Fruit fly (Drosophila melanogaster) whole organism, prepupa: ENCODE results near the gene wisp.

ENCODE experiments used
- CG10631 ChIP-seq: fragments of 200-800 bp; sonication (Bioruptor generic); optimal IDR thresholded peaks from 2 replicates; lab custom pipeline; 2016; ENCODE audit warnings: missing biosample characterization, missing genetic modification characterization
- CG10669 ChIP-seq: fragments of 200-800 bp; sonication (Bioruptor generic); optimal IDR thresholded peaks from 3 replicates; lab custom pipeline; 2018; ENCODE audit warnings: missing biosample characterization, mild to moderate bottlenecking, missing genetic modification characterization, moderate library complexity
- CG11294 ChIP-seq: fragments of 200-800 bp; sonication (Bioruptor generic); IDR thresholded peaks from 2 replicates; pipeline ENCODE4 v1.3.6; 2022; ENCODE audit warnings: missing biosample characterization, missing genetic modification characterization
- CG11762 ChIP-seq: fragments of 200-800 bp; sonication (Bioruptor generic); optimal IDR thresholded peaks from 3 replicates; lab custom pipeline; 2016; ENCODE audit warnings: missing biosample characterization, missing genetic modification characterization; ENCODE audit not compliant: insufficient read depth
- CG11902 ChIP-seq: fragments of 200-800 bp; sonication (Bioruptor generic); optimal IDR thresholded peaks from 3 replicates; lab custom pipeline; 2016; ENCODE audit warnings: missing biosample characterization, missing genetic modification characterization
- CG15336 ChIP-seq: fragments of 200-800 bp; sonication (Bioruptor generic); IDR thresholded peaks from 2 replicates; pipeline ENCODE4 v1.3.6; 2022; ENCODE audit warnings: missing biosample characterization, missing genetic modification characterization
- CG1621 ChIP-seq: fragments of 200-800 bp; sonication (Bioruptor generic); optimal IDR thresholded peaks from 3 replicates; lab custom pipeline; 2018; ENCODE audit warnings: missing biosample characterization, mild to moderate bottlenecking, missing genetic modification characterization
- CG31627 ChIP-seq: fragments of 200-800 bp; sonication (Bioruptor generic); optimal IDR thresholded peaks from 3 replicates; lab custom pipeline; 2016; ENCODE audit warnings: missing biosample characterization, missing genetic modification characterization
- CG32006 ChIP-seq: fragments of 200-800 bp; sonication (Bioruptor generic); optimal IDR thresholded peaks from 3 replicates; lab custom pipeline; 2017; ENCODE audit warnings: missing biosample characterization, mild to moderate bottlenecking, missing genetic modification characterization
- CG34406 ChIP-seq: fragments of 200-800 bp; sonication (Bioruptor generic); optimal IDR thresholded peaks from 3 replicates; lab custom pipeline; 2016; ENCODE audit warnings: missing biosample characterization, missing genetic modification characterization
- CG3919 ChIP-seq: fragments of 200-800 bp; sonication (Bioruptor generic); optimal IDR thresholded peaks from 3 replicates; lab custom pipeline; 2016; ENCODE audit warnings: missing biosample characterization, missing genetic modification characterization
- CG4318 ChIP-seq: fragments of 200-800 bp; sonication (Bioruptor generic); optimal IDR thresholded peaks from 3 replicates; lab custom pipeline; 2017; ENCODE audit warnings: missing biosample characterization, mild to moderate bottlenecking, missing genetic modification characterization
- CG6163 ChIP-seq: fragments of 200-800 bp; sonication (Bioruptor generic); IDR thresholded peaks from 3 replicates; pipeline ENCODE4 v1.3.6; 2022; ENCODE audit warnings: missing biosample characterization, missing genetic modification characterization
- CG6276 ChIP-seq: fragments of 200-800 bp; sonication (Bioruptor generic); optimal IDR thresholded peaks from 2 replicates; lab custom pipeline; 2017; ENCODE audit warnings: missing biosample characterization, mild to moderate bottlenecking, missing genetic modification characterization
- CG6792 ChIP-seq: fragments of 200-800 bp; sonication (Bioruptor generic); optimal IDR thresholded peaks from 3 replicates; lab custom pipeline; 2016; ENCODE audit warnings: missing biosample characterization, missing genetic modification characterization
- CG6808 ChIP-seq: fragments of 200-800 bp; sonication (Bioruptor generic); optimal IDR thresholded peaks from 3 replicates; lab custom pipeline; 2017; ENCODE audit warnings: missing biosample characterization, missing genetic modification characterization, mild to moderate bottlenecking, moderate library complexity, missing genetic modification reagents
- CG6854 ChIP-seq: fragments of 200-800 bp; sonication (Bioruptor generic); optimal IDR thresholded peaks from 2 replicates; lab custom pipeline; 2017; ENCODE audit warnings: missing biosample characterization, mild to moderate bottlenecking, missing genetic modification characterization
- CG7368 ChIP-seq: fragments of 200-800 bp; sonication (Bioruptor generic); optimal IDR thresholded peaks from 3 replicates; lab custom pipeline; 2016; ENCODE audit warnings: missing biosample characterization, missing genetic modification characterization
- CG8319 ChIP-seq: fragments of 200-800 bp; sonication (Bioruptor generic); optimal IDR thresholded peaks from 3 replicates; lab custom pipeline; 2016; ENCODE audit warnings: missing biosample characterization, missing genetic modification characterization
- Eip75B ChIP-seq: fragments of 200-800 bp; sonication (Bioruptor generic); optimal IDR thresholded peaks from 3 replicates; lab custom pipeline; 2016; ENCODE audit warnings: missing biosample characterization, missing genetic modification characterization
- Eip78C ChIP-seq: fragments of 200-800 bp; sonication (Bioruptor generic); peaks from one replicate; lab custom pipeline; 2016; ENCODE audit warnings: missing biosample characterization, missing genetic modification characterization
- Eip93F ChIP-seq: fragments of 200-800 bp; sonication (Bioruptor generic); optimal IDR thresholded peaks from 2 replicates; lab custom pipeline; 2016; ENCODE audit warnings: missing biosample characterization, mild to moderate bottlenecking, missing genetic modification characterization
- Ets21C ChIP-seq: fragments of 200-800 bp; sonication (Bioruptor generic); optimal IDR thresholded peaks from 3 replicates; lab custom pipeline; 2016; ENCODE audit warnings: missing biosample characterization, missing genetic modification characterization
- Ets96B ChIP-seq: fragments of 200-800 bp; optimal IDR thresholded peaks from 2 replicates; lab custom pipeline; 2019; ENCODE audit warnings: missing biosample characterization, mild to moderate bottlenecking, missing genetic modification characterization, moderate library complexity
- Gug ChIP-seq: fragments of 200-800 bp; sonication (Bioruptor generic); IDR thresholded peaks from 2 replicates; pipeline ENCODE4 v1.3.6; 2022; ENCODE audit warnings: missing biosample characterization, missing genetic modification characterization
- Hr38 ChIP-seq: sonication (Bioruptor generic); optimal IDR thresholded peaks from 2 replicates; lab custom pipeline; 2016; ENCODE audit warnings: missing biosample characterization, missing genetic modification characterization
- Hr39 ChIP-seq: fragments of 200-800 bp; sonication (Bioruptor generic); optimal IDR thresholded peaks from 2 replicates; lab custom pipeline; 2016; ENCODE audit warnings: missing biosample characterization, missing genetic modification characterization
- Hr4 ChIP-seq: fragments of 200-800 bp; sonication (Bioruptor generic); optimal IDR thresholded peaks from 3 replicates; lab custom pipeline; 2016; ENCODE audit warnings: missing biosample characterization, missing genetic modification characterization
- Met ChIP-seq: fragments of 200-800 bp; sonication (Bioruptor generic); optimal IDR thresholded peaks from 3 replicates; lab custom pipeline; 2016; ENCODE audit warnings: missing biosample characterization, missing genetic modification characterization
- OdsH ChIP-seq: fragments of 200-800 bp; sonication (Bioruptor generic); optimal IDR thresholded peaks from 3 replicates; lab custom pipeline; 2016; ENCODE audit warnings: missing biosample characterization, missing genetic modification characterization
- Smox ChIP-seq: fragments of 200-800 bp; sonication (Bioruptor generic); optimal IDR thresholded peaks from 3 replicates; lab custom pipeline; 2016; ENCODE audit warnings: missing biosample characterization, missing genetic modification characterization
- Sox14 ChIP-seq: fragments of 200-800 bp; sonication (Bioruptor generic); optimal IDR thresholded peaks from 3 replicates; lab custom pipeline; 2016; ENCODE audit warnings: missing biosample characterization, missing genetic modification characterization
- Sox15 ChIP-seq: fragments of 200-800 bp; sonication (Bioruptor generic); optimal IDR thresholded peaks from 3 replicates; lab custom pipeline; 2016; ENCODE audit warnings: missing biosample characterization, missing genetic modification characterization
- achi ChIP-seq: fragments of 200-800 bp; sonication (Bioruptor generic); optimal IDR thresholded peaks from 3 replicates; lab custom pipeline; 2016; ENCODE audit warnings: missing biosample characterization, missing genetic modification characterization
- acj6 ChIP-seq: fragments of 200-800 bp; sonication (Bioruptor generic); optimal IDR thresholded peaks from 3 replicates; lab custom pipeline; 2016; ENCODE audit warnings: missing biosample characterization, missing genetic modification characterization
- dac ChIP-seq: fragments of 200-800 bp; sonication (Bioruptor generic); optimal IDR thresholded peaks from 2 replicates; lab custom pipeline; 2017; ENCODE audit warnings: missing biosample characterization, mild to moderate bottlenecking, missing genetic modification characterization
- dsx ChIP-seq: fragments of 200-800 bp; optimal IDR thresholded peaks from 3 replicates; lab custom pipeline; 2019; ENCODE audit warnings: missing biosample characterization, mild to moderate bottlenecking, missing genetic modification characterization, moderate library complexity; ENCODE audit not compliant: poor library complexity, severe bottlenecking
- eg ChIP-seq: fragments of 200-800 bp; sonication (Bioruptor generic); IDR thresholded peaks from 3 replicates; pipeline ENCODE4 v1.3.6; 2022; ENCODE audit warnings: missing biosample characterization, missing genetic modification characterization
- esn ChIP-seq: fragments of 200-800 bp; sonication (Bioruptor generic); optimal IDR thresholded peaks from 2 replicates; lab custom pipeline; 2016; ENCODE audit warnings: missing biosample characterization, mild to moderate bottlenecking, missing genetic modification characterization, moderate library complexity
- fd59A ChIP-seq: fragments of 200-800 bp; sonication (Bioruptor generic); optimal IDR thresholded peaks from 2 replicates; lab custom pipeline; 2017; ENCODE audit warnings: missing biosample characterization, mild to moderate bottlenecking, missing genetic modification characterization, missing genetic modification reagents
- fkh ChIP-seq: fragments of 200-800 bp; sonication (Bioruptor generic); optimal IDR thresholded peaks from 3 replicates; lab custom pipeline; 2017; ENCODE audit warnings: missing biosample characterization, mild to moderate bottlenecking, missing genetic modification characterization, moderate library complexity
- lz ChIP-seq: fragments of 200-800 bp; sonication (Bioruptor generic); optimal IDR thresholded peaks from 3 replicates; lab custom pipeline; 2016; ENCODE audit warnings: missing biosample characterization, missing genetic modification characterization
- net ChIP-seq: fragments of 200-800 bp; sonication (Bioruptor generic); optimal IDR thresholded peaks from 3 replicates; lab custom pipeline; 2016; ENCODE audit warnings: missing biosample characterization, missing genetic modification characterization
- spab ChIP-seq: fragments of 200-800 bp; sonication (Bioruptor generic); optimal IDR thresholded peaks from 2 replicates; lab custom pipeline; 2017; ENCODE audit warnings: missing biosample characterization, mild to moderate bottlenecking, missing genetic modification characterization, missing genetic modification reagents
- ss ChIP-seq, 2 experiments: fragments of 200-800 bp; sonication (Bioruptor generic); optimal IDR thresholded peaks; 2 replicates in 1 of 2; 3 replicates in 1 of 2; lab custom pipeline; 2017 to 2018; ENCODE audit warnings: mild to moderate bottlenecking in 2 of 2, missing biosample characterization in 2 of 2, missing genetic modification characterization in 2 of 2, moderate library complexity in 1 of 2
- svp ChIP-seq: fragments of 200-800 bp; sonication (Bioruptor generic); peaks from one replicate; lab custom pipeline; 2016; ENCODE audit warnings: missing biosample characterization, missing genetic modification characterization
- topi ChIP-seq: fragments of 200-800 bp; sonication (Bioruptor generic); optimal IDR thresholded peaks from 3 replicates; lab custom pipeline; 2016; ENCODE audit warnings: missing biosample characterization, missing genetic modification characterization
- vri ChIP-seq: fragments of 200-800 bp; sonication (Bioruptor generic); optimal IDR thresholded peaks from 3 replicates; lab custom pipeline; 2016; ENCODE audit warnings: missing biosample characterization, mild to moderate bottlenecking, missing genetic modification characterization

Gene wisp

dm6 chrX:11852310-11852709 is 41.4 kb upstream of the wisp start, which contains the start of gene p24-1 (continued):
- TF ChIP-seq Eip78C (GFP tag; lab: Kevin White, UChicago) (peak; percentile 37), CG10631 (GFP tag; lab: Kevin White, UChicago) (peak; percentile 27), CG11902 (GFP tag; lab: Kevin White, UChicago) (no peak), CG11762 (no peak), lz (peak; percentile 49), vri (peak; percentile 73), Hr39 (peak; percentile 29)

DNA sequence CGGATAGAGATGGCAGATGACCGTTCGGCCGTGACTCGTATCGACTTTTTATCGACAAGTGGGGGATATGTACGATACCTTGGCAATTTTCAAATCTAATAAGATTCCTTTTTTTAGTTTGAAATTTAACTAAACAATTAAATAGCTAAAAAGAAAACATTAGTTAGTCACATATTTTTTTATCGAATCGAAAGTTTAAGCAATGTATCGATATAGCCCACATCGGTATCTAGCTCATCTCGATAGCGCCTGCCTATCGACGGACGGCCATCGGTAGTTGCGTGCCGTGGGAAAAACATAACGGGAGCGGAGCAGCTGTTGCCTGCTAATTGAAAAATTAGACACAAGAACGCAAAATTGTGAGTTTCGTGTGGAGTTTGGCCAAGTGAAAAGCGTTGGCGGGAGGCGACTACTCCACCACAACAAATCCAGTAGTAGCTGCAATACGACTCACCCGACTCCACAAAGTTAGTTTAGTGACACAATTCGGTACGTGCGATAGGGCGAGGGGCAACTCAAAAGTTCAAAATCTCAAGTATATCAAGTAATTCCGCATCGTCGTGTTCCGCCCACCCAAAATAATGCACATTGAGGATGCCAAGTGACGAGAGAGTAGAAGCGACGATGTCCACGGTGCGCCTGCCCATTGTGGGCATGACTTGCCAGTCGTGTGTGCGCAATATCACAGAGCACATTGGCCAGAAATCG is 38.8 kb upstream of the wisp start, which contains the start of the genes CG10347 and ATP7:
TSS of gene CG10347 (minus strand) at position 174 of the 708 bp plus-strand sequence.
TSS of gene ATP7 (plus strand) at position 265 of the 708 bp plus-strand sequence.
- TF ChIP-seq CG31627 (GFP tag; lab: Kevin White, UChicago), result peak; percentile 21
- TF ChIP-seq spab (GFP tag; lab: Kevin White, UChicago), result no peak
- TF ChIP-seq Eip75B (GFP tag; lab: Kevin White, UChicago), result peak; percentile 22
- TF ChIP-seq eg (GFP tag; lab: Robert Waterston, UW), result peak; percentile 17; the same call in 1 of the 3 replicates
- TF ChIP-seq CG11294, result no peak
- peak; percentile 25 for TF ChIP-seq OdsH (GFP tag; lab: Kevin White, UChicago)
- TF ChIP-seq Sox15 (GFP tag; lab: Kevin White, UChicago), result no peak
- peak; percentile 9 for TF ChIP-seq CG3919 (GFP tag; lab: Kevin White, UChicago)
- peak; percentile 50 for TF ChIP-seq esn (GFP tag; lab: Kevin White, UChicago)
- TF ChIP-seq Sox14 (GFP tag; lab: Kevin White, UChicago), result peak; percentile 30
- peak; percentile 22 for TF ChIP-seq Smox
- TF ChIP-seq CG6808 (GFP tag; lab: Kevin White, UChicago), result no peak
- no peak for TF ChIP-seq CG7368
- TF ChIP-seq lz, result peak; percentile 21
- no peak for TF ChIP-seq CG11762
- TF ChIP-seq CG4318 (GFP tag; lab: Kevin White, UChicago), result no peak
- TF ChIP-seq CG11902 (GFP tag; lab: Kevin White, UChicago), result no peak
- peak; percentile 41 for TF ChIP-seq fkh (GFP tag; lab: Kevin White, UChicago)
- no peak for TF ChIP-seq CG6163
- peak; percentile 29 for TF ChIP-seq achi (GFP tag; lab: Kevin White, UChicago)
- no peak for TF ChIP-seq CG6276 (GFP tag; lab: Kevin White, UChicago)
- TF ChIP-seq CG6854 (GFP tag; lab: Kevin White, UChicago), result peak; percentile 23
- TF ChIP-seq Met (GFP tag; lab: Kevin White, UChicago), result peak; percentile 38
- TF ChIP-seq Ets96B (tag; lab: Kevin White, UChicago), result no peak
- no peak for TF ChIP-seq dsx (GFP tag; lab: Kevin White, UChicago)
- TF ChIP-seq topi (GFP tag; lab: Kevin White, UChicago), result peak; percentile 37
- peak; percentile 9 for TF ChIP-seq vri
- peak; percentile 15 for TF ChIP-seq Hr4 (GFP tag; lab: Kevin White, UChicago)
- peak; percentile 67 for TF ChIP-seq svp (GFP tag; lab: Kevin White, UChicago)
- TF ChIP-seq Hr38 (GFP tag; lab: Kevin White, UChicago), result no peak
- TF ChIP-seq CG6792, result no peak
- no peak for TF ChIP-seq Gug
- peak; percentile 25 to 57 for TF ChIP-seq ss (GFP tag; optimal IDR thresholded peaks at IDR 0.05; lab: Kevin White, UChicago)
- TF ChIP-seq acj6 (GFP tag; lab: Kevin White, UChicago), result peak; percentile 7
- TF ChIP-seq fd59A, result no peak
- peak; percentile 16 for TF ChIP-seq CG1621 (tag; lab: Kevin White, UChicago)
- no peak for TF ChIP-seq Eip93F (GFP tag; lab: Kevin White, UChicago)
- peak; percentile 58 for TF ChIP-seq Eip78C (GFP tag; lab: Kevin White, UChicago)
- peak; percentile 7 for TF ChIP-seq net (GFP tag; lab: Kevin White, UChicago)
- TF ChIP-seq CG8319 (GFP tag; lab: Kevin White, UChicago), result no peak
- peak; percentile 13; the same call in 1 of the 2 replicates for TF ChIP-seq CG15336 (GFP tag; lab: Robert Waterston, UW)
- no peak for TF ChIP-seq CG10669 (GFP tag; lab: Kevin White, UChicago)
- TF ChIP-seq CG32006, result no peak
- no peak for TF ChIP-seq CG34406
- peak; percentile 13 for TF ChIP-seq CG10631 (GFP tag; lab: Kevin White, UChicago)
- peak; percentile 7 for TF ChIP-seq Ets21C (GFP tag; lab: Kevin White, UChicago)
- TF ChIP-seq dac (GFP tag; lab: Kevin White, UChicago), result no peak
- TF ChIP-seq Hr39, result peak; percentile 8
